Worm (Caenorhabditis elegans) whole organism, L1 larva: ENCODE measurements around the gene F57B7.2.
"Not testable (repeated sequence)": the region's sequence is repeated elsewhere in the genome, so short reads cannot be mapped to it uniquely, and the experiment has no call there.

Experiments
- C16A3.4 ChIP-seq: fragments of 150-350 bp; optimal IDR thresholded peaks from 2 replicates; lab custom pipeline; 2014; ENCODE audit warnings: missing biosample characterization, missing genetic modification characterization
- C34B4.2 ChIP-seq: sonication (generic microtip); optimal IDR thresholded peaks from 2 replicates; lab custom pipeline; 2017; ENCODE audit warnings: mild to moderate bottlenecking, missing genetic modification characterization, missing compliant biosample characterization
- ceh-8 ChIP-seq: fragments of 200-800 bp; sonication (Bioruptor generic); optimal IDR thresholded peaks from 2 replicates; lab custom pipeline; 2018; ENCODE audit warnings: mild to moderate bottlenecking, missing genetic modification characterization, moderate library complexity, missing compliant biosample characterization
- ceh-82 ChIP-seq, 3 experiments: fragments of 150-350 bp in 1 of 3; sonication (generic microtip) in 2 of 3; optimal IDR thresholded peaks; 2 replicates each; lab custom pipeline; 2014 to 2017; ENCODE audit warnings: missing biosample characterization in 3 of 3, missing genetic modification characterization in 3 of 3
- dsc-1 ChIP-seq: sonication (generic microtip); optimal IDR thresholded peaks from 2 replicates; lab custom pipeline; 2016; ENCODE audit warnings: mild to moderate bottlenecking, missing genetic modification characterization, missing compliant biosample characterization
- efl-1 ChIP-seq, 4 experiments: fragments of 150-350 bp; optimal IDR thresholded peaks in 3 of 4; peaks in 1 of 4; 1 replicate in 1 of 4; 2 replicates in 3 of 4; lab custom pipeline; 2014; ENCODE audit warnings: missing biosample characterization in 2 of 4, missing genetic modification characterization in 2 of 4, missing genetic modification reagents in 2 of 4
- egl-13 ChIP-seq: sonication (generic microtip); optimal IDR thresholded peaks from 2 replicates; lab custom pipeline; 2016; ENCODE audit warnings: missing genotype, missing genetic modification reagents, missing genetic modification characterization, missing compliant biosample characterization
- elt-2 ChIP-seq: sonication (generic microtip); optimal IDR thresholded peaks from 2 replicates; lab custom pipeline; 2016; ENCODE audit warnings: missing genetic modification characterization, mild to moderate bottlenecking, inconsistent platforms, missing compliant biosample characterization, missing genetic modification reagents
- elt-3 ChIP-seq, 6 experiments: fragments of 150-350 bp in 1 of 6; sonication (generic microtip); optimal IDR thresholded peaks; 2 replicates each; lab custom pipeline; 2017 to 2018; ENCODE audit warnings: missing biosample characterization in 6 of 6, missing genetic modification characterization in 6 of 6, inconsistent platforms in 1 of 6
- fos-1 ChIP-seq: fragments of 150-350 bp; optimal IDR thresholded peaks from 2 replicates; lab custom pipeline; 2014; ENCODE audit warnings: missing biosample characterization, missing genetic modification characterization
- hlh-17 ChIP-seq: fragments of 200-800 bp; sonication (Bioruptor generic); optimal IDR thresholded peaks from 2 replicates; lab custom pipeline; 2018; ENCODE audit warnings: missing genetic modification characterization, mild to moderate bottlenecking, missing compliant biosample characterization, moderate library complexity, borderline replicate concordance
- hpl-2 ChIP-seq: fragments of 150-350 bp; optimal IDR thresholded peaks from 2 replicates; lab custom pipeline; 2014; ENCODE audit warnings: missing biosample characterization, missing genetic modification reagents, missing genetic modification characterization
- jun-1 ChIP-seq: fragments of 150-350 bp; optimal IDR thresholded peaks from 2 replicates; lab custom pipeline; 2014; ENCODE audit warnings: missing biosample characterization, missing genetic modification reagents, missing genetic modification characterization
- lin-14 ChIP-seq: fragments of 200-800 bp; sonication (Bioruptor generic); optimal IDR thresholded peaks from 2 replicates; lab custom pipeline; 2018; ENCODE audit warnings: mild to moderate bottlenecking, missing genetic modification characterization, moderate library complexity, missing compliant biosample characterization
- lir-3 ChIP-seq: sonication (generic microtip); optimal IDR thresholded peaks from 2 replicates; lab custom pipeline; 2016; ENCODE audit warnings: mild to moderate bottlenecking, missing genetic modification characterization, moderate library complexity, missing compliant biosample characterization; ENCODE audit not compliant: poor library complexity
- mdl-1 ChIP-seq, 2 experiments: fragments of 150-350 bp; optimal IDR thresholded peaks; 2 replicates each; lab custom pipeline; 2014 to 2017; ENCODE audit warnings: missing biosample characterization in 2 of 2, missing genetic modification characterization in 2 of 2, inconsistent platforms in 1 of 2
- mep-1 ChIP-seq: fragments of 150-350 bp; optimal IDR thresholded peaks from 2 replicates; lab custom pipeline; 2014; ENCODE audit warnings: missing biosample characterization, missing genetic modification characterization
- nhr-20 ChIP-seq: sonication (generic microtip); optimal IDR thresholded peaks from 2 replicates; lab custom pipeline; 2016; ENCODE audit warnings: mild to moderate bottlenecking, missing genetic modification characterization, missing compliant biosample characterization
- nhr-28 ChIP-seq: fragments of 150-350 bp; optimal IDR thresholded peaks from 2 replicates; lab custom pipeline; 2014; ENCODE audit warnings: missing biosample characterization, missing genetic modification characterization
- nhr-47 ChIP-seq: sonication (generic microtip); optimal IDR thresholded peaks from 2 replicates; lab custom pipeline; 2016; ENCODE audit warnings: mild to moderate bottlenecking, missing genetic modification characterization, moderate library complexity, missing compliant biosample characterization
- nhr-71 ChIP-seq: sonication (generic microtip); optimal IDR thresholded peaks from 2 replicates; lab custom pipeline; 2016; ENCODE audit warnings: mild to moderate bottlenecking, missing genetic modification characterization, moderate library complexity, missing compliant biosample characterization
- nhr-77 ChIP-seq: fragments of 150-350 bp; optimal IDR thresholded peaks from 2 replicates; lab custom pipeline; 2014; ENCODE audit warnings: missing biosample characterization, missing genetic modification characterization
- nhr-84 ChIP-seq: sonication (generic microtip); optimal IDR thresholded peaks from 2 replicates; lab custom pipeline; 2017; ENCODE audit warnings: missing biosample characterization, missing genetic modification characterization
- nhr-85 ChIP-seq: sonication (generic microtip); peaks from one replicate; lab custom pipeline; 2016; ENCODE audit warnings: missing genetic modification characterization, inconsistent platforms, missing compliant biosample characterization
- nhr-90 ChIP-seq: sonication (generic microtip); optimal IDR thresholded peaks from 2 replicates; lab custom pipeline; 2016; ENCODE audit warnings: mild to moderate bottlenecking, missing genetic modification characterization, missing compliant biosample characterization; ENCODE audit not compliant: poor library complexity
- pag-3 ChIP-seq: sonication (generic microtip); optimal IDR thresholded peaks from 2 replicates; lab custom pipeline; 2017; ENCODE audit warnings: missing genetic modification characterization, mild to moderate bottlenecking, missing compliant biosample characterization, antibody characterized with exemption, borderline replicate concordance; ENCODE audit not compliant: insufficient read depth
- rnt-1 ChIP-seq: sonication (generic microtip); optimal IDR thresholded peaks from 2 replicates; lab custom pipeline; 2016; ENCODE audit warnings: mild to moderate bottlenecking, missing genetic modification characterization, moderate library complexity, missing compliant biosample characterization
- sptf-1 ChIP-seq: fragments of 150-350 bp; optimal IDR thresholded peaks from 2 replicates; lab custom pipeline; 2014; ENCODE audit warnings: missing biosample characterization, missing genetic modification characterization
- tbx-2 ChIP-seq: sonication (generic microtip); optimal IDR thresholded peaks from 2 replicates; lab custom pipeline; 2016; ENCODE audit warnings: missing genetic modification characterization, missing compliant biosample characterization
- unc-130 ChIP-seq: fragments of 150-350 bp; optimal IDR thresholded peaks from 2 replicates; lab custom pipeline; 2017; ENCODE audit warnings: missing biosample characterization, missing genetic modification characterization, inconsistent platforms
- unc-62 ChIP-seq: fragments of 150-350 bp; optimal IDR thresholded peaks from 2 replicates; lab custom pipeline; 2014; ENCODE audit warnings: missing biosample characterization, missing genetic modification reagents, missing genetic modification characterization
- xbp-1 ChIP-seq: sonication (generic microtip); optimal IDR thresholded peaks from 2 replicates; lab custom pipeline; 2016; ENCODE audit warnings: missing genetic modification characterization, missing compliant biosample characterization
- zag-1 ChIP-seq: fragments of 150-350 bp; optimal IDR thresholded peaks from 2 replicates; lab custom pipeline; 2014; ENCODE audit warnings: missing biosample characterization, missing genetic modification characterization
- ztf-11 ChIP-seq, 2 experiments: sonication (generic microtip); optimal IDR thresholded peaks; 2 replicates each; lab custom pipeline; 2016 to 2017; ENCODE audit warnings: missing genetic modification characterization in 2 of 2, missing biosample characterization in 1 of 2, missing compliant biosample characterization in 1 of 2

F57B7.2 gene

ce11 chrV:11486680-11487079 is 43.3 kb upstream of the F57B7.2 start, which contains the start of gene T11F9.10:
Gene T11F9.10, plus strand, starts transcription at chrV:11486980.
- no peak for TF ChIP-seq sptf-1 (tag; lab: Kevin White, UChicago)
- no peak for TF ChIP-seq elt-3 (tag; optimal IDR thresholded peaks at IDR 0.05; lab: Kevin White, UChicago)
- TF ChIP-seq ceh-82 (tag; optimal IDR thresholded peaks at IDR 0.05; lab: Kevin White, UChicago) = no peak
- no peak for TF ChIP-seq nhr-77
- no peak for TF ChIP-seq jun-1 (tag; lab: Kevin White, UChicago)
- TF ChIP-seq pag-3 (tag; lab: Kevin White, UChicago) = no peak
- TF ChIP-seq xbp-1 (tag; lab: Kevin White, UChicago) = no peak

ce11 chrV:11485558-11485957 is 42.2 kb upstream of the F57B7.2 start, which contains the start of gene srh-1:
Gene srh-1, plus strand, starts transcription at chrV:11485858.
- TF ChIP-seq nhr-47 (tag; lab: Kevin White, UChicago) = no peak
- TF ChIP-seq unc-130 = no peak
- TF ChIP-seq sptf-1 (tag; lab: Kevin White, UChicago) = no peak
- TF ChIP-seq, all 84 proteins: peak for 0

ce11 chrV:11484404-11484803 is 41.0 kb upstream of the F57B7.2 start:
- no peak for TF ChIP-seq nhr-77
- TF ChIP-seq C16A3.4 (tag; lab: Kevin White, UChicago) = no peak
- TF ChIP-seq nhr-28 (tag; lab: Kevin White, UChicago) = no peak
- no peak for TF ChIP-seq nhr-71 (tag; lab: Kevin White, UChicago)
- TF ChIP-seq tbx-2 (tag; lab: Kevin White, UChicago) = no peak
- TF ChIP-seq nhr-20 (tag; lab: Kevin White, UChicago) = no peak

ce11 chrV:11483580-11484092 is 40.2 kb upstream of the F57B7.2 start, which contains the start of gene col-157:
Gene col-157, plus strand, starts transcription at chrV:11484042.
- not testable (repeated sequence) for TF ChIP-seq mep-1 (tag; lab: Kevin White, UChicago); nhr-77; nhr-28 (tag; lab: Kevin White, UChicago)
- TF ChIP-seq, all 84 proteins: peak for 0; not testable (repeated sequence) for 84

ce11 chrV:11480734-11481133 is 37.3 kb upstream of the F57B7.2 start, which contains the start of gene T11F9.14:
Gene T11F9.14, minus strand, starts transcription at chrV:11480834.
- TF ChIP-seq dsc-1 (tag; lab: Kevin White, UChicago); mdl-1 (tag; optimal IDR thresholded peaks at IDR 0.05; lab: Kevin White, UChicago); hpl-2: not testable (repeated sequence)

ce11 chrV:11479406-11479805 is 36.0 kb upstream of the F57B7.2 start, which contains the start of gene T11F9.22:
Gene T11F9.22, plus strand, starts transcription at chrV:11479706.
- TF ChIP-seq elt-3 (tag; optimal IDR thresholded peaks at IDR 0.05; lab: Kevin White, UChicago) (no peak), elt-2 (tag; lab: Kevin White, UChicago) (no peak), fos-1 (no peak), efl-1 (optimal IDR thresholded peaks at IDR 0.05; lab: Kevin White, UChicago) (no peak), efl-1 (GFP tag; optimal IDR thresholded peaks at IDR 0.05 in 1 of 2; lab: Kevin White, UChicago) (peak in 1 of 2 experiments; percentile 64), unc-62 (GFP tag; lab: Kevin White, UChicago) (no peak)

- not testable (repeated sequence) for TF ChIP-seq hlh-17 (GFP tag; lab: Kevin White, UChicago); C34B4.2 (tag; lab: Kevin White, UChicago); nhr-28 (tag; lab: Kevin White, UChicago)
These were observed 32.2 kb upstream of the F57B7.2 start, which contains the start of gene T11F9.7 for ce11 chrV:11475638-11476037. Gene T11F9.7, plus strand, starts transcription at chrV:11475938.

ce11 chrV:11474399-11474798 is 31.0 kb upstream of the F57B7.2 start, which contains the start of gene nas-22:
Gene nas-22, plus strand, starts transcription at chrV:11474699.
- TF ChIP-seq xbp-1 (tag; lab: Kevin White, UChicago) (no peak), unc-62 (GFP tag; lab: Kevin White, UChicago) (no peak), elt-2 (tag; lab: Kevin White, UChicago) (no peak), rnt-1 (tag; lab: Kevin White, UChicago) (no peak), nhr-85 (tag; lab: Kevin White, UChicago) (no peak), ceh-82 (tag; optimal IDR thresholded peaks at IDR 0.05; lab: Kevin White, UChicago) (no peak), C16A3.4 (tag; lab: Kevin White, UChicago) (no peak), lin-14 (no peak), nhr-90 (tag; lab: Kevin White, UChicago) (no peak), lir-3 (tag; lab: Kevin White, UChicago) (no peak), zag-1 (tag; lab: Kevin White, UChicago) (no peak), nhr-84 (tag; lab: Kevin White, UChicago) (no peak), ztf-11 (tag; optimal IDR thresholded peaks at IDR 0.05; lab: Kevin White, UChicago) (no peak), egl-13 (no peak), ceh-8 (no peak)
